Fruit fly (Drosophila melanogaster): ENCODE results near the gene CG14304.

- TF ChIP-seq jigr1 (GFP tag; IDR thresholded peaks at IDR 0.05) (no peak), usp (GFP tag; optimal IDR thresholded peaks at IDR 0.05) (no peak), peb (GFP tag; IDR thresholded peaks at IDR 0.05) (no peak)
Observed at dm6 chr3R:18663525-18663924, 42.4 kb upstream of the CG14304 start, which contains the start of the genes Cpsf73 and Gos28.
